Fruit fly (Drosophila melanogaster) whole organism, embryonic: Measurements from ENCODE around the gene CG5043.

Experiments
- Bgb ChIP-seq: fragments of 200-800 bp; sonication (Bioruptor generic); IDR thresholded peaks from 2 replicates; pipeline ENCODE4 v1.3.6; 2022; ENCODE audit warnings: missing biosample characterization, missing genetic modification characterization; ENCODE audit not compliant: partially characterized antibody
- CG10543 ChIP-seq: fragments of 200-800 bp; sonication (Bioruptor generic); optimal IDR thresholded peaks from 3 replicates; lab custom pipeline; 2017; ENCODE audit warnings: missing biosample characterization, mild to moderate bottlenecking, missing genetic modification characterization, moderate library complexity
- CG11456 ChIP-seq: fragments of 200-800 bp; sonication (Bioruptor generic); IDR thresholded peaks from 3 replicates; pipeline ENCODE4 v1.3.6; 2022; ENCODE audit warnings: missing biosample characterization, missing genetic modification characterization
- CG13287 ChIP-seq: fragments of 200-800 bp; sonication (Bioruptor generic); IDR thresholded peaks from 2 replicates; pipeline ENCODE4 v1.3.6; 2022; ENCODE audit warnings: missing biosample characterization, missing genetic modification characterization; ENCODE audit not compliant: partially characterized antibody
- CG14667 ChIP-seq: fragments of 200-800 bp; sonication (Bioruptor generic); IDR thresholded peaks from 2 replicates; pipeline ENCODE4 v1.3.6; 2022; ENCODE audit warnings: missing biosample characterization, missing genetic modification characterization
- CG14860 ChIP-seq: fragments of 200-800 bp; sonication (Bioruptor generic); IDR thresholded peaks from 3 replicates; pipeline ENCODE4 v1.3.6; 2022; ENCODE audit warnings: missing biosample characterization, missing genetic modification characterization; ENCODE audit not compliant: partially characterized antibody
- CG17186 ChIP-seq: fragments of 200-800 bp; sonication (Bioruptor generic); optimal IDR thresholded peaks from 3 replicates; lab custom pipeline; 2017; ENCODE audit warnings: missing biosample characterization, missing genetic modification reagents, missing genetic modification characterization
- CG1832 ChIP-seq: fragments of 200-800 bp; sonication (Bioruptor generic); optimal IDR thresholded peaks from 2 replicates; lab custom pipeline; 2017; ENCODE audit warnings: missing biosample characterization, mild to moderate bottlenecking, missing genetic modification characterization, inconsistent platforms
- CG18476 ChIP-seq: fragments of 200-800 bp; sonication (Bioruptor generic); optimal IDR thresholded peaks from 2 replicates; lab custom pipeline; 2016; ENCODE audit warnings: missing biosample characterization, mild to moderate bottlenecking, missing genetic modification characterization
- CG2129 ChIP-seq: fragments of 200-800 bp; sonication (Bioruptor generic); IDR thresholded peaks from 2 replicates; pipeline ENCODE4 v1.3.6; 2022; ENCODE audit warnings: missing biosample characterization, missing genetic modification characterization; ENCODE audit not compliant: partially characterized antibody
- CG30431 ChIP-seq: fragments of 200-800 bp; sonication (Bioruptor generic); optimal IDR thresholded peaks from 2 replicates; lab custom pipeline; 2017; ENCODE audit warnings: missing biosample characterization, missing genetic modification characterization
- CG34224 ChIP-seq: fragments of 200-800 bp; sonication (Bioruptor generic); IDR thresholded peaks from 3 replicates; pipeline ENCODE4 v1.3.6; 2022; ENCODE audit warnings: missing biosample characterization, missing genetic modification characterization; ENCODE audit not compliant: partially characterized antibody
- CG3838 ChIP-seq: fragments of 200-800 bp; sonication (Bioruptor generic); optimal IDR thresholded peaks from 3 replicates; lab custom pipeline; 2016; ENCODE audit warnings: missing biosample characterization, missing genetic modification characterization
- CG8388 ChIP-seq: fragments of 200-800 bp; sonication (Bioruptor generic); optimal IDR thresholded peaks from 2 replicates; lab custom pipeline; 2019; ENCODE audit warnings: missing biosample characterization, mild to moderate bottlenecking, missing genetic modification characterization, moderate library complexity
- CkIIα-i1 ChIP-seq: fragments of 200-800 bp; sonication (Bioruptor generic); IDR thresholded peaks from 2 replicates; pipeline ENCODE4 v1.3.6; 2022; ENCODE audit warnings: missing biosample characterization, missing genetic modification characterization
- D ChIP-seq, 2 experiments: fragments of 200-800 bp in 1 of 2; fragments of >200 bp in 1 of 2; sonication (Bioruptor generic) in 1 of 2; optimal IDR thresholded peaks; 2 replicates in 1 of 2; 3 replicates in 1 of 2; lab custom pipeline; 2017; ENCODE audit warnings: mild to moderate bottlenecking in 1 of 2, missing biosample characterization in 1 of 2, missing genetic modification characterization in 1 of 2, missing genetic modification reagents in 1 of 2
- Doc2 ChIP-seq: fragments of 200-800 bp; sonication (Bioruptor generic); IDR thresholded peaks from 2 replicates; pipeline ENCODE4 v1.3.6; 2022; ENCODE audit warnings: missing biosample characterization, missing genetic modification characterization
- Doc3 ChIP-seq: fragments of 200-800 bp; sonication (Bioruptor generic); IDR thresholded peaks from 3 replicates; pipeline ENCODE4 v1.3.6; 2022; ENCODE audit warnings: missing biosample characterization, missing genetic modification characterization; ENCODE audit not compliant: partially characterized antibody
- Eip74EF ChIP-seq, 2 experiments: fragments of 200-800 bp in 1 of 2; fragments of >200 bp in 1 of 2; sonication (Bioruptor generic) in 1 of 2; optimal IDR thresholded peaks; 2 replicates each; lab custom pipeline; 2017 to 2019; ENCODE audit warnings: missing biosample characterization in 2 of 2, missing genetic modification characterization in 2 of 2, mild to moderate bottlenecking in 1 of 2, moderate library complexity in 1 of 2
- HLH4C ChIP-seq: fragments of 200-800 bp; sonication (Bioruptor generic); IDR thresholded peaks from 3 replicates; pipeline ENCODE4 v1.3.6; 2022; ENCODE audit warnings: missing biosample characterization, missing genetic modification characterization; ENCODE audit not compliant: partially characterized antibody
- Hr78 ChIP-seq, 2 experiments: fragments of 200-800 bp in 1 of 2; fragments of >200 bp in 1 of 2; sonication (Bioruptor generic) in 1 of 2; optimal IDR thresholded peaks; 2 replicates each; lab custom pipeline; 2017 to 2019; ENCODE audit warnings: missing biosample characterization in 2 of 2, missing genetic modification characterization in 2 of 2, mild to moderate bottlenecking in 1 of 2, moderate library complexity in 1 of 2
- Myb ChIP-seq: fragments of 200-800 bp; sonication (Bioruptor generic); optimal IDR thresholded peaks from 2 replicates; lab custom pipeline; 2016; ENCODE audit warnings: missing biosample characterization, missing genetic modification characterization
- Oli ChIP-seq: fragments of 200-800 bp; sonication (Bioruptor generic); optimal IDR thresholded peaks from 2 replicates; lab custom pipeline; 2018; ENCODE audit warnings: missing biosample characterization, mild to moderate bottlenecking, missing genetic modification characterization, moderate library complexity
- Optix ChIP-seq: fragments of 200-800 bp; sonication (Bioruptor generic); IDR thresholded peaks from 3 replicates; pipeline ENCODE4 v1.3.6; 2022; ENCODE audit warnings: missing biosample characterization, missing genetic modification characterization
- Ptx1 ChIP-seq: fragments of 200-800 bp; sonication (Bioruptor generic); IDR thresholded peaks from 2 replicates; pipeline ENCODE4 v1.3.6; 2022; ENCODE audit warnings: missing biosample characterization, missing genetic modification characterization
- Sry-δ ChIP-seq: fragments of 200-800 bp; sonication (Bioruptor generic); optimal IDR thresholded peaks from 2 replicates; lab custom pipeline; 2016; ENCODE audit warnings: missing biosample characterization, missing genetic modification characterization
- Vsx1 ChIP-seq: fragments of 200-800 bp; sonication (Bioruptor generic); optimal IDR thresholded peaks from 2 replicates; lab custom pipeline; 2017; ENCODE audit warnings: missing biosample characterization, mild to moderate bottlenecking, missing genetic modification characterization, missing genetic modification reagents
- amos ChIP-seq: fragments of 200-800 bp; sonication (Bioruptor generic); IDR thresholded peaks from 2 replicates; pipeline ENCODE4 v1.3.6; 2022; ENCODE audit warnings: missing biosample characterization, missing genetic modification characterization; ENCODE audit not compliant: partially characterized antibody
- ato ChIP-seq: fragments of 200-800 bp; sonication (Bioruptor generic); IDR thresholded peaks from 2 replicates; pipeline ENCODE4 v1.3.6; 2022; ENCODE audit warnings: missing biosample characterization, missing genetic modification characterization; ENCODE audit not compliant: partially characterized antibody
- bbx ChIP-seq: fragments of 200-800 bp; sonication (Bioruptor generic); IDR thresholded peaks from 2 replicates; pipeline ENCODE4 v1.3.6; 2022; ENCODE audit warnings: missing biosample characterization, missing genetic modification characterization; ENCODE audit not compliant: partially characterized antibody
- chif ChIP-seq, 2 experiments: fragments of 200-800 bp; sonication (Bioruptor generic); optimal IDR thresholded peaks; 3 replicates each; lab custom pipeline; 2016; ENCODE audit warnings: missing biosample characterization in 2 of 2, missing genetic modification characterization in 2 of 2
- dm ChIP-seq: fragments of 200-800 bp; sonication (Bioruptor generic); optimal IDR thresholded peaks from 3 replicates; lab custom pipeline; 2016; ENCODE audit warnings: missing biosample characterization, missing genetic modification characterization
- fd102C ChIP-seq: fragments of 200-800 bp; sonication (Bioruptor generic); optimal IDR thresholded peaks from 2 replicates; lab custom pipeline; 2018; ENCODE audit warnings: missing biosample characterization, mild to moderate bottlenecking, missing genetic modification characterization, moderate library complexity
- gem ChIP-seq: fragments of 200-800 bp; sonication (Bioruptor generic); optimal IDR thresholded peaks from 2 replicates; lab custom pipeline; 2019; ENCODE audit warnings: missing biosample characterization, mild to moderate bottlenecking, missing genetic modification characterization, moderate library complexity
- inv ChIP-seq: fragments of 200-800 bp; sonication (Bioruptor generic); IDR thresholded peaks from 2 replicates; pipeline ENCODE4 v1.3.6; 2022; ENCODE audit warnings: missing biosample characterization, missing genetic modification characterization; ENCODE audit not compliant: partially characterized antibody
- otp ChIP-seq: fragments of 200-800 bp; sonication (Bioruptor generic); IDR thresholded peaks from 3 replicates; pipeline ENCODE4, ENCODE4 v1.3.6; 2022; ENCODE audit warnings: missing biosample characterization, missing genetic modification characterization
- sd ChIP-seq: fragments of 200-800 bp; sonication (Bioruptor generic); optimal IDR thresholded peaks from 3 replicates; lab custom pipeline; 2018; ENCODE audit warnings: missing biosample characterization, mild to moderate bottlenecking, missing genetic modification characterization, moderate library complexity
- sna ChIP-seq: fragments of 200-800 bp; sonication (Bioruptor generic); IDR thresholded peaks from 2 replicates; pipeline ENCODE4 v1.3.6; 2022; ENCODE audit warnings: missing biosample characterization, missing genetic modification characterization; ENCODE audit not compliant: partially characterized antibody
- stwl ChIP-seq: fragments of 200-800 bp; sonication (Bioruptor generic); optimal IDR thresholded peaks from 3 replicates; lab custom pipeline; 2018; ENCODE audit warnings: missing biosample characterization, mild to moderate bottlenecking, missing genetic modification characterization, moderate library complexity
- tgo ChIP-seq: fragments of 200-800 bp; sonication (Bioruptor generic); IDR thresholded peaks from 3 replicates; pipeline ENCODE4 v1.3.6; 2022; ENCODE audit warnings: missing biosample characterization, missing genetic modification characterization
- z ChIP-seq: fragments of 200-800 bp; sonication (Bioruptor generic); IDR thresholded peaks from 3 replicates; pipeline ENCODE4 v1.3.6; 2022; ENCODE audit warnings: missing biosample characterization, missing genetic modification characterization

CG5043 gene

DNA sequence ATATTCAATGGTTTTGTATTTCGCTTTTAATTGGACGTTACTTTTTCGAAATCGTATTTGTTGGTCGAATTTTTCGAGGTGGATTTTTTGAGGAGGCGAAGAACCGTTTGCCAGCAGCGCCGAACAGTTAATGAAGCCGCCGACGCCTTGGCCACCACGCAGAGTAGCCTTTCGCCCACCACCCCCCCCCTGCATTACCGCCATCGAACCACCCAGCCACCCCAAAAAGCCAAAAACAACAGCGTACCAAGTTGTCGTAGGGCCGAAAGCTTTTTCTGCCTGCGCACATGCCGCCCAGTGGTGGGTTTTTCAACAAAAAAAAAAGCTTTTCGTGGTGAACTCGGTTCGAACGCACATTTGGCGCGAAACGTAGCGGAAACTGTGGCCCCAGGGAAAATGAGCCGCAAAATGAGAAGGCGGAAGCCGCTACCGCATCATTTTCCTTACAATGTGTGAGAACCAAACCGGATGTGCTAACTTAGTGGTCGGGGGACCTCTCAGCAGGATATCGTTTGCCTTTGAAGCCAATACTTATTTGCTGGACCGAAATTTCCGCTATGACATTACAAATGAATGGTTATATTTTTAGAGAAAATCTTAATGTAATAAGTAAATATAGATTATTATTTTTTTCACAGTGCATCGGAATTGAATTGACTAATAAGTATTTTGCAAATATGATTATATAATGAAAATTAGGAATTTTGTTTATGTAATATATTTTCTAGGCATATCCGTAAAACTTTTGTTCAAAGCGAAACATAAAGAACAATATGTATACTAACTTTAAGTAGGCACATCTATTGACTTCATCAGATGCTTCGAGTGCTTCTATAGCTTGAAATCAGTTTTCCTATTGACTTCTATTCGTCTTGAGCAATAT lies at the start of gene CG5043, which contains the start of gene Dif (continued):
- TF ChIP-seq stwl (tag; lab: Kevin White, UChicago) (no peak), sna (no peak), Bgb (GFP tag; lab: Robert Waterston, UW) (peak; percentile 48; the same call in 1 of the 2 replicates), gem (tag; lab: Kevin White, UChicago) (no peak), Vsx1 (GFP tag; lab: Kevin White, UChicago) (no peak)

DNA sequence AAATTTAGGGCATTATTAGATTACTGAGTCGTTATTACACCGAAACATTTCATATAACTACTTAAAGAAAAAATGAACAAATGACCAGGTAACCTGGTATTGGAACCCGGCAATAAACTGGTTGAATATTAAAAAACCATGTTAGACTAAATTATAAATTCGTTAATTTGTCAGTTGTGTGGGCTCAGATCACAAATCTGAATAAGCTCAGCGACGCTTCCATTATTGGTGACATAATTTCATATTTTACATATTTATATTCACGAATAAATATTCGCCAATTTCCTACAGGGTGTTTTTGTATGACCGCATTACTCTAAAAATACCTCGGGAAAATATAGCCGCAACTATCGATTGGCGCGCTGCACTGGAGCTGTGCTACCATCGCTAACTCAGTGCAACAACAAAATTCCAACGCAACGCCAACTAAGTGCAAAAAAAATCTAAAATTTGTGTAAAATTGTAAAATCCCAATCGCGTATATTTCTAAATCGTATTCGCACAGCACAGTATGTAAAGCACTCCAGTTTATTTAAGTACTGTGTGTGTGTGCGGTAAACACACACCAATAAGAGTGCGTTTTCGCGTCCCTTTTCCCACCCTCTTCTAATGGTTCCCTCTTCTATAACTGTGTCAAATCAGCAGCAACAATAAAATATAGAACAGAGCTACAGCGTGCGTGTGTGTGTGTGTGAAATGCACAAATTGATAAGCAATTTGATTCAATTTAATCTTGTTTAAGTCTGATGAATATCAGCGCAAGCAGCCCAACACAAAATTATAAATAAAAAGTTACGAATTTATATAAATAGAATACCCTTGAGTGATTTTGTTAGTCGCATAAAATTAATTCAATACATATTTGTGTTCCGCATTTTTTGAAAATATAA lies 49.1 kb upstream of the CG5043 start, which contains the start of gene CLIP-190:
Gene CLIP-190, plus strand, starts transcription at position 370 of the 890 bp plus-strand sequence.
- TF ChIP-seq D (optimal IDR thresholded peaks at IDR 0.05; lab: Kevin White, UChicago): no peak
- no peak for TF ChIP-seq D (GFP tag; optimal IDR thresholded peaks at IDR 0.05; lab: Kevin White, UChicago)
- TF ChIP-seq CG13287 (GFP tag; lab: Robert Waterston, UW): peak; percentile 70
- TF ChIP-seq fd102C (GFP tag; lab: Kevin White, UChicago): no peak
- TF ChIP-seq CG3838 (GFP tag; lab: Kevin White, UChicago): peak; percentile 9
- TF ChIP-seq amos (GFP tag; lab: Robert Waterston, UW): peak; percentile 82; the same call in 1 of the 2 replicates
- TF ChIP-seq otp (GFP tag; lab: Robert Waterston, UW): no peak
- TF ChIP-seq Ptx1: no peak
- peak; percentile 81 for TF ChIP-seq bbx (GFP tag; lab: Robert Waterston, UW)
- TF ChIP-seq CG34224 (GFP tag; lab: Robert Waterston, UW): peak; percentile 50; the same call in 2 of the 3 replicates
- TF ChIP-seq CG30431: no peak
- no peak for TF ChIP-seq CG8388
- no peak for TF ChIP-seq CkIIα-i1 (GFP tag; lab: Robert Waterston, UW)
- TF ChIP-seq z (GFP tag; lab: Robert Waterston, UW): no peak
- no peak for TF ChIP-seq CG10543 (GFP tag; lab: Kevin White, UChicago)
- TF ChIP-seq dm (GFP tag; lab: Kevin White, UChicago): peak; percentile 3
- peak; percentile 56 for TF ChIP-seq ato (GFP tag; lab: Robert Waterston, UW)
- peak; percentile 2 for TF ChIP-seq Myb (GFP tag; lab: Kevin White, UChicago)
- TF ChIP-seq Eip74EF (GFP tag; optimal IDR thresholded peaks at IDR 0.05; lab: Kevin White, UChicago): peak in 1 of 2 experiments; percentile 63
- TF ChIP-seq inv (GFP tag; lab: Robert Waterston, UW): peak; percentile 32; the same call in 1 of the 2 replicates
- peak; percentile 28; the same call in 2 of the 3 replicates for TF ChIP-seq HLH4C (GFP tag; lab: Robert Waterston, UW)
- no peak for TF ChIP-seq CG2129 (GFP tag; lab: Robert Waterston, UW)
- TF ChIP-seq sd (tag; lab: Kevin White, UChicago): peak; percentile 56
- peak; percentile 24; the same call in 2 of the 3 replicates for TF ChIP-seq CG14860 (GFP tag; lab: Robert Waterston, UW)
- TF ChIP-seq Sry-δ (GFP tag; lab: Kevin White, UChicago): peak; percentile 93
- peak; percentile 2 for TF ChIP-seq CG17186 (GFP tag; lab: Kevin White, UChicago)
- no peak for TF ChIP-seq CG1832 (GFP tag; lab: Kevin White, UChicago)
- peak; percentile 17 for TF ChIP-seq CG18476 (GFP tag; lab: Kevin White, UChicago)
- TF ChIP-seq CG14667 (GFP tag; lab: Robert Waterston, UW): no peak
- TF ChIP-seq Doc3 (GFP tag; lab: Robert Waterston, UW): peak; percentile 39; the same call in 1 of the 3 replicates
- 0 out of 3 replicates have a peak, but pooled peaks have one; percentile 20 for TF ChIP-seq tgo
- TF ChIP-seq Optix (GFP tag; lab: Robert Waterston, UW): no peak
- peak in 1 of 2 experiments; percentile 15 for TF ChIP-seq chif (GFP tag; optimal IDR thresholded peaks at IDR 0.05; lab: Kevin White, UChicago)
- TF ChIP-seq Doc2 (GFP tag; lab: Robert Waterston, UW): no peak
- peak; percentile 2 for TF ChIP-seq Oli (tag; lab: Kevin White, UChicago)
- 0 out of 3 replicates have a peak, but pooled peaks have one; percentile 62 for TF ChIP-seq CG11456 (GFP tag; lab: Robert Waterston, UW)
- no peak for TF ChIP-seq Hr78 (GFP tag; optimal IDR thresholded peaks at IDR 0.05; lab: Kevin White, UChicago)
